Worm (Caenorhabditis elegans): ENCODE measurements around the gene enpl-1.

Gene enpl-1

DNA sequence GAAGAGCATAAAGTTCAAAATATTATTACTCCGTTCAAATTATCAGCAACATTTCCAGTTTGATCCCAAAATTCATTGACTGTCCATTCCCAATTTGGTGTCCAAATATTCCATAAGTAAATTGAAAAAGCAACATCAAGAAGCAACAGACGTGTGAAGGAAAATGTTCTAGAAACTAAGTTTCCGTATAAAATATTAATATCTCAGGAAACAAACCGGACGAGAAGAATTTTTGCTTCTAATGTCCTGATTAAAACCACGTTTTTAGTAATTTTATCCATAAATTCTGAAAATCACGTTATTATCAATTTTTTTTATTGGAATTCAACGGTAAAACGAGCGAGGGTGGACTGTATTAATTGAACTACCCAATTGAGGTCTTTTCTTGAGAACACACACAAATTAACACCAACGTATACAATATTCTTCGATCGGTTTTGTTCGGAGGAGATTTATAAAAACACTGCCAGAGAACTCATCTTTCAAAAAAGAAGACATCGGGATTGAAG is 27.9 kb downstream of the enpl-1 start, which contains the start of gene pigq-1 (continued):
- TF ChIP-seq mxl-3 (GFP tag; optimal IDR thresholded peaks at IDR 0.05) (no peak), unc-130 (GFP tag; optimal IDR thresholded peaks at IDR 0.05) (no peak), daf-12 (tag; optimal IDR thresholded peaks at IDR 0.05) (no peak), nhr-25 (tag; optimal IDR thresholded peaks at IDR 0.05; ENCODE audit: borderline replicate concordance, insufficient read depth) (no peak), hmg-1.1 (GFP tag; IDR thresholded peaks at IDR 0.05) (no peak), hlh-11 (tag; optimal IDR thresholded peaks at IDR 0.05) (no peak), nhr-48 (tag; optimal IDR thresholded peaks at IDR 0.05) (peak; percentile 40), arid-1 (GFP tag; conservative IDR thresholded peaks at IDR 0.05) (no peak), saeg-2 (GFP tag; IDR thresholded peaks at IDR 0.05) (no peak), tag-97 (GFP tag; IDR thresholded peaks at IDR 0.05) (no peak), F49E8.2 (tag; optimal IDR thresholded peaks at IDR 0.05; ENCODE audit: borderline replicate concordance) (peak; percentile 40), Y75B8A.6 (GFP tag; IDR thresholded peaks at IDR 0.05) (no peak), duxl-1 (tag; optimal IDR thresholded peaks at IDR 0.05; ENCODE audit: poor library complexity) (no peak), hif-1 (tag; optimal IDR thresholded peaks at IDR 0.05) (no peak), Y105C5A.15 (GFP tag; IDR thresholded peaks at IDR 0.05) (0 out of 2 replicates have a peak, but pooled peaks have one; percentile 54), skn-1 (tag; optimal IDR thresholded peaks at IDR 0.05) (no peak), vab-7 (GFP tag; IDR thresholded peaks at IDR 0.05) (no peak), set-16 (GFP tag; IDR thresholded peaks at IDR 0.05) (no peak), egl-43 (GFP tag; IDR thresholded peaks at IDR 0.05) (no peak), aly-2 (tag; optimal IDR thresholded peaks at IDR 0.05) (no peak), mep-1 (tag; optimal IDR thresholded peaks at IDR 0.05) (peak; percentile 63), ceh-44 (GFP tag; IDR thresholded peaks at IDR 0.05) (no peak), ZK337.2 (GFP tag; IDR thresholded peaks at IDR 0.05) (no peak), sdz-12 (GFP tag; optimal IDR thresholded peaks at IDR 0.05) (no peak), jun-1 (tag; optimal IDR thresholded peaks at IDR 0.05) (no peak), lin-13 (GFP tag; optimal IDR thresholded peaks at IDR 0.05) (no peak), lin-38 (GFP tag; IDR thresholded peaks at IDR 0.05) (peak; percentile 65), nhr-41 (GFP tag; IDR thresholded peaks at IDR 0.05) (no peak), daf-19 (GFP tag; conservative IDR thresholded peaks at IDR 0.05) (0 out of 2 replicates have a peak, but pooled peaks have one; percentile 28), pha-4 (GFP tag; IDR thresholded peaks at IDR 0.05) (peak; percentile 59; the same call in 1 of the 2 replicates), pha-4 (tag; optimal IDR thresholded peaks at IDR 0.05) (no peak), unc-62 (GFP tag; optimal IDR thresholded peaks at IDR 0.05 in 1 of 2) (no peak), unc-62 (tag; optimal IDR thresholded peaks at IDR 0.05) (no peak), attf-4 (tag; optimal IDR thresholded peaks at IDR 0.05) (no peak), pqm-1 (tag; optimal IDR thresholded peaks at IDR 0.05) (no peak), daf-8 (GFP tag; IDR thresholded peaks at IDR 0.05) (no peak), nhr-237 (tag; optimal IDR thresholded peaks at IDR 0.05) (peak; percentile 16), ztf-7 (tag; optimal IDR thresholded peaks at IDR 0.05) (no peak), T20F7.1 (GFP tag; optimal IDR thresholded peaks at IDR 0.05) (peak; percentile 53), dmd-9 (GFP tag; IDR thresholded peaks at IDR 0.05) (no peak), zip-2 (tag; optimal IDR thresholded peaks at IDR 0.05) (peak; percentile 6), madf-9 (GFP tag; conservative IDR thresholded peaks at IDR 0.05) (no peak), spr-3 (GFP tag; optimal IDR thresholded peaks at IDR 0.05) (peak; percentile 49), nhr-102 (tag; optimal IDR thresholded peaks at IDR 0.05) (peak; percentile 77), Y5F2A.4 (GFP tag; optimal IDR thresholded peaks at IDR 0.05) (no peak), snpc-4 (tag; optimal IDR thresholded peaks at IDR 0.05) (no peak), lir-3 (tag; optimal IDR thresholded peaks at IDR 0.05) (no peak), nhr-111 (GFP tag; optimal IDR thresholded peaks at IDR 0.05) (no peak), mdl-1 (tag; optimal IDR thresholded peaks at IDR 0.05) (no peak), F37D6.2 (tag; optimal IDR thresholded peaks at IDR 0.05) (no peak), egl-27 (tag; optimal IDR thresholded peaks at IDR 0.05) (no peak), R02D3.7 (tag; optimal IDR thresholded peaks at IDR 0.05) (no peak)
